Fruit fly (Drosophila melanogaster): Measurements from ENCODE around the gene Pop2.

The Pop2 gene

dm6 chr3L:12024947-12025346, 22.2 kb upstream of the Pop2 start:
- TF ChIP-seq CTCF (optimal IDR thresholded peaks at IDR 0.05) = no peak
- TF ChIP-seq CG8478 (optimal IDR thresholded peaks at IDR 0.05) = no peak

dm6 chr3L:12023137-12023792, 20.6 kb upstream of the Pop2 start:
- TF ChIP-seq CG8478 (optimal IDR thresholded peaks at IDR 0.05) (no peak), CTCF (optimal IDR thresholded peaks at IDR 0.05) (no peak)

- TF ChIP-seq CG8478 (optimal IDR thresholded peaks at IDR 0.05) = no peak
- TF ChIP-seq CTCF (optimal IDR thresholded peaks at IDR 0.05) = peak; percentile 73 to 74
These were observed 19.2 kb upstream of the Pop2 start for dm6 chr3L:12021903-12022302.

dm6 chr3L:12016186-12016585, 13.5 kb upstream of the Pop2 start:
- no peak for TF ChIP-seq CTCF (optimal IDR thresholded peaks at IDR 0.05)
- TF ChIP-seq CG8478 (optimal IDR thresholded peaks at IDR 0.05) = no peak

dm6 chr3L:12014272-12014671, 11.6 kb upstream of the Pop2 start:
- TF ChIP-seq CTCF (optimal IDR thresholded peaks at IDR 0.05) (no peak), CG8478 (optimal IDR thresholded peaks at IDR 0.05) (no peak)

dm6 chr3L:12013698-12014097, 11.0 kb upstream of the Pop2 start:
- TF ChIP-seq CTCF (optimal IDR thresholded peaks at IDR 0.05) (no peak), CG8478 (optimal IDR thresholded peaks at IDR 0.05) (no peak)

- TF ChIP-seq CG8478 (optimal IDR thresholded peaks at IDR 0.05) = no peak
- no peak for TF ChIP-seq CTCF (optimal IDR thresholded peaks at IDR 0.05)
These were observed 5.2 kb upstream of the Pop2 start for dm6 chr3L:12007945-12008344.

dm6 chr3L:12004136-12004535, 1.4 kb upstream of the Pop2 start:
- TF ChIP-seq CTCF (optimal IDR thresholded peaks at IDR 0.05) (no peak), CG8478 (optimal IDR thresholded peaks at IDR 0.05) (no peak)

- TF ChIP-seq CG8478 (optimal IDR thresholded peaks at IDR 0.05) (no peak), CTCF (optimal IDR thresholded peaks at IDR 0.05) (no peak)
These were observed 742 bp upstream of the Pop2 start for dm6 chr3L:12003457-12003856.

- no peak for TF ChIP-seq CTCF (optimal IDR thresholded peaks at IDR 0.05)
- no peak for TF ChIP-seq CG8478 (optimal IDR thresholded peaks at IDR 0.05)
These were observed 4.8 kb downstream of the Pop2 start, which contains the start of gene Grip163 for dm6 chr3L:11997959-11998358. Grip163 (minus strand) TSS chr3L:11998138.

dm6 chr3L:11992960-11993359, 9.8 kb downstream of the Pop2 start, which contains the start of gene viaf:
viaf (minus strand) TSS chr3L:11993179.
- TF ChIP-seq CG8478 (optimal IDR thresholded peaks at IDR 0.05) (no peak), CTCF (optimal IDR thresholded peaks at IDR 0.05) (peak in 1 of 2 experiments; percentile 14)

dm6 chr3L:11990436-11990835, 12.3 kb downstream of the Pop2 start, which contains the start of gene CG6931:
CG6931 (plus strand) TSS chr3L:11990736.
- TF ChIP-seq CTCF (optimal IDR thresholded peaks at IDR 0.05) (no peak), CG8478 (optimal IDR thresholded peaks at IDR 0.05) (no peak)

- TF ChIP-seq CTCF (optimal IDR thresholded peaks at IDR 0.05) (no peak), CG8478 (optimal IDR thresholded peaks at IDR 0.05) (no peak)
These were observed 18.1 kb downstream of the Pop2 start, which contains the start of gene CG6938 for dm6 chr3L:11984606-11985005. CG6938 (plus strand) TSS chr3L:11984906.

dm6 chr3L:11975811-11976210, 26.9 kb downstream of the Pop2 start, which contains the start of gene CG43896:
CG43896 (plus strand) TSS chr3L:11976111.
- TF ChIP-seq CTCF (optimal IDR thresholded peaks at IDR 0.05) (no peak), CG8478 (optimal IDR thresholded peaks at IDR 0.05) (no peak)

dm6 chr3L:11974605-11975004, 28.1 kb downstream of the Pop2 start, which contains the start of gene CG14125:
CG14125 (plus strand) TSS chr3L:11974905.
- TF ChIP-seq CG8478 (optimal IDR thresholded peaks at IDR 0.05) = no peak
- TF ChIP-seq CTCF (optimal IDR thresholded peaks at IDR 0.05) = no peak

dm6 chr3L:11973690-11974089, 29.0 kb downstream of the Pop2 start, which contains the start of gene CG42397:
CG42397 (minus strand) TSS chr3L:11973790.
- TF ChIP-seq CG8478 (optimal IDR thresholded peaks at IDR 0.05) (no peak), CTCF (optimal IDR thresholded peaks at IDR 0.05) (no peak)
